Fruit fly (Drosophila melanogaster) Kc167 (cell line): Measurements from ENCODE around the gene Trmt112.

Experiments
- Myc ChIP-seq: fragments of >200 bp; optimal IDR thresholded peaks from 2 replicates; lab custom pipeline; 2017; ENCODE audit warnings: missing external identifiers
- Sin3A ChIP-seq: fragments of >200 bp; optimal IDR thresholded peaks from 2 replicates; lab custom pipeline; 2018; ENCODE audit warnings: missing external identifiers
- h ChIP-seq: fragments of >200 bp; optimal IDR thresholded peaks from 3 replicates; lab custom pipeline; 2018; ENCODE audit warnings: missing external identifiers
- insv ChIP-seq: fragments of >200 bp; optimal IDR thresholded peaks from 3 replicates; lab custom pipeline; 2018; ENCODE audit warnings: missing external identifiers
- psq ChIP-seq: fragments of >200 bp; optimal IDR thresholded peaks from 2 replicates; lab custom pipeline; 2017; ENCODE audit warnings: missing external identifiers
- ttk ChIP-seq: sonication (Bioruptor generic); optimal IDR thresholded peaks from 2 replicates; lab custom pipeline; 2017; ENCODE audit warnings: missing external identifiers

Trmt112 gene

DNA sequence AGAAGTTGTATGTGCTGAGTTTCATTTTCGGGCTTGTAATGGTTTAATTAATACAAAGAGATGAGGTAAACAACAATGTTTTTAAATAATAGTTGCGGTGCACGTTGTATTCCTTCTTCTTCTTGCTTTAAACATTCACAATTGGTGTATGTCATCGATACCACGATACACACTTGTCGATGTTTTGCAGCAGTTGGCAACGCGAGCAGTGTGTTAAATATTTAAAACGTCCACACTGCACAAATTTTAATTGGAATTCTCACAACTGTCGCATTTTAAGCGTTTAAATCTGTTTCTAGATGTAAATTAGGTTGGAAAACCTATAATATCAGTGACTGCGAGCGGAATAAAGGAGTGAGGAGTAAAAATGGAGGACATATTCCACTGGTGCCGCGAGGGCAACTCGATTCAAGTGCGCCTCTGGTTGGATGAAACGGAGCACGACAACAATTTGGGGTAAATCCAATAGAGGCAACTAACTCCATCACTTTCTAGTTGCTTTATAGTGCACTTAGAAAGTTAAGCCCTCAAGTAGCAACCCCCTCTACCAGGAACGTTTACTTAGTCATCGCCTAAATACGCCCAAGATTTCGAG lies at the start of gene Trmt112, which contains the start of gene Ilk:
TSS of gene Trmt112 (minus strand) at position 143 of the 595 bp plus-strand sequence.
TSS of gene Ilk (plus strand) at position 205 of the 595 bp plus-strand sequence.
- TF ChIP-seq ttk (lab: Kevin White, UChicago) (no peak), Sin3A (lab: Kevin White, UChicago) (no peak), psq (no peak), Myc (no peak), h (lab: Kevin White, UChicago) (no peak), insv (lab: Kevin White, UChicago) (no peak)

DNA sequence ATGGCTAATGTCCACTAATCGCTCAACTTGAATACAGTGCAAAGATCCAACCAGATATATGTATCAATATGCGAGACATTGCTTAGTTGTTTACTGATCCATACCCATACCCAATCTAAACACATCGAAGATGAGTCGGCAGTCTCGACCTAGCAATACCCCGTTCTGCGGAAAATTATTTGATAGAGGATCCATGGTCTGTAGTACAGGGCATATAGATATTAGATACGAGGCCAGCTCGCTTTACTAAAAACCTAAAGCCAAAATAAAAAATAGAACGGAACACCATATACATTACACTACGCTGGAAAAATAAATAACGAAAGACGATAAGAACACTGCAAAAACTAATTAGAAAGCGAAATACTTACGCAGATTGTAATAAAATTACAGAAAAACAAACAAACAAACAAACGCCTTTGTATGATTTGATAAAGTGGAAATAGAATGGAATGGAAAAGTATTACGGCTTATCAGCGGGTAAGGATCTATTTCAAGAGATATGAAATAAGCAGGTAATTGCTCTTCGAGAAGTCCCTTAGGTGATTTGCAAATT lies 49.5 kb upstream of the Trmt112 start:
- no peak for TF ChIP-seq Sin3A (lab: Kevin White, UChicago)
- TF ChIP-seq h (lab: Kevin White, UChicago) = no peak
- TF ChIP-seq insv (lab: Kevin White, UChicago) = no peak
- TF ChIP-seq Myc = no peak
- no peak for TF ChIP-seq psq
- no peak for TF ChIP-seq ttk (lab: Kevin White, UChicago)

DNA sequence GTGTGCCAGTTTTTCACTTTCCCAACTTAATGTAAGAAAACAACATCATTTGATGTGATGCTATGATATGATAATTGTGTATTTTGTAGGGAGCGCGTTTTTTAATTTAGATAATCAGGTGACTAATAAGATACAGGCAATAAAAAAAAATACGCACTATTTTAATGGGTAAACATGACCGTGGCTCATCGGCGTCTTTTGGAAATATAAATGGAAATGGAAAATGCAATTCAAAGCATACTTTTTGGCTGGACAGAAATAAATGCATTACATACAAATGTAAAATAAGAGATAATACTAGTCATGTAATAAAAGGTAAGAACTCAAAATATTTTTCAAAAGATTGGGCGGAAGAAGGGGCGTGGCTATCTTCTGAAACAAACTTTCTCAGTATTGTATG lies 45.8 kb upstream of the Trmt112 start:
- TF ChIP-seq psq (no peak), Myc (no peak), ttk (lab: Kevin White, UChicago) (no peak)

DNA sequence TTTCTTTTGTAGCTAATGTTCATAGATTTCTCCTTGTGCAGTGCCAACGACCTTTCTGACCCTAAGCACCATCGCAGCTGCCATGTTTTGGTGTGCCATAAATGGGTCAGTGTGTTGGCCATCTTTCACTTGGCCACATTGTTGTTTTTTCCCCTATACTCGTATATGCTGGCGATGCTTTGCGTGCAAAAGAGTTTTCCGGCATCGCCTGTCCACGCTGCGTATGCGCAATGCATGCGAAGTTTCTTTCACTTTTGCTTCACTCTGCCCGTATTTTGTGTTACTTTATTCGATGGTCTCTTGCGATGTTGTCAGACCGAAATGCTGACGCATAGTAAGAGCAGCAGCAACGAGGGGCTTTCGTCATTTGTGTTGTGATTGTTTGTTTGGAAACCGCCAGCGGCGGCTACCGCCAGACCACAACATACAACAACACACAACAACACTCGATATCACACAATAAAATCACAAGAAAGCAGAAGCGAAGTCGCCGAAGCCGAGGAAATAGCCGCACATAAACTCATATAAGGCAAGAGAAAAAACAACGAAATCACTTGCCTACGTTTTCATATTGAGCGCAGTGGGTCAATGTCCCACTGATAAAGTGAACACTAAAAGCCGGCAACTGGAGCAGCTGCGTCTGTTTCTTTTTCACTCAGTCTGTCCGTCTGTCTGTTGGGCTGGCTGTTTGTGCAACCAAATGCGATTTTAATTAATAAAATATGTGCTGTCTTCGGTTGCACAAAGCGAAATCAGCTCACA lies 44.9 kb upstream of the Trmt112 start:
- no peak for TF ChIP-seq ttk (lab: Kevin White, UChicago)

DNA sequence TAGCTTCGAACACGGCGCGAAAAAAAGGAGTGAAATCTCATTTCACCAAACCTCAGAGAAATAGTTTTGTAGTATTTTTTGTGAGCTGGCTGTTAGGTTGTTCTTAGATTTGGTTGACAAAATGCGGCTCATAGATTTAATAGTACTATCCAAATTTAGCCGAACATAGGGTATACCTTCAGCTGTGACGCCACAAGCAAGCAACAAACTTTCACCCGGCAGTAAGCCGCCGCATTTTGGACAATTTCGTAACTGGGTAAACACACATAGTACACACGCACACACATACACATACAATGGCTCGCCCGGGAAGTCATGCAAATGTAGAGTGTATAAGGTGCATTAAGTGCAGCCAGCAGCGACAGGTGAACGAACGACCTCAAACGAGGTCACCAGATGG lies 42.6 kb upstream of the Trmt112 start:
- no peak for TF ChIP-seq ttk (lab: Kevin White, UChicago)
- TF ChIP-seq psq = no peak
- TF ChIP-seq Myc = no peak
- no peak for TF ChIP-seq Sin3A (lab: Kevin White, UChicago)
- TF ChIP-seq insv (lab: Kevin White, UChicago) = no peak
- TF ChIP-seq h (lab: Kevin White, UChicago) = no peak

DNA sequence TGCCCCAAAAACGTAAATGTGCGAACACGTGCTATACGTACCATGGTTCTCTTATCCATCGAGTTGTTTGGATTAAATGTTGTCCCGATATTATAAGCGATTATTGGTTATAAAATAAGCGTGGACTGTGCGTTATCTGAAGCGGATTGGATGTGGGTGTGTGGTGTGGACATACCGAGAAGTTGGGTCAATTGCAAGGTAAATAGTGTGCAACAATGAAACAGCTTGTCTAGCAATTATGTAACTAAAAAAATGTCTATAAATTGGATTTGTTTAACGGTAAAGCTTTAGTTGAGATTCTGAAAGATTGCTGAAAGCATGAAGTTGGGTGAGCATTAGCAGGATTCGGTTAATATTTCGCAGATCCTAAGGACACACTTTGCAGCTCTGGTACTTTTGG lies 41.1 kb upstream of the Trmt112 start, which contains the start of gene CG43218:
TSS of gene CG43218 (plus strand) at position 290 of the 400 bp plus-strand sequence.
- TF ChIP-seq h (lab: Kevin White, UChicago) (no peak), Myc (no peak), psq (no peak), insv (lab: Kevin White, UChicago) (no peak), Sin3A (lab: Kevin White, UChicago) (no peak), ttk (lab: Kevin White, UChicago) (no peak)

- TF ChIP-seq ttk (lab: Kevin White, UChicago) = no peak
- TF ChIP-seq psq = no peak
- TF ChIP-seq insv (lab: Kevin White, UChicago) = no peak
- no peak for TF ChIP-seq Myc
- TF ChIP-seq Sin3A (lab: Kevin White, UChicago) = no peak
- no peak for TF ChIP-seq h (lab: Kevin White, UChicago)
These were observed 39.7 kb upstream of the Trmt112 start for dm6 chr3L:21256062-21257023.

dm6 chr3L:21254524-21254972 lies 37.9 kb upstream of the Trmt112 start:
- no peak for TF ChIP-seq ttk (lab: Kevin White, UChicago)
- TF ChIP-seq insv (lab: Kevin White, UChicago) = no peak
- no peak for TF ChIP-seq Myc
- TF ChIP-seq h (lab: Kevin White, UChicago) = no peak
- no peak for TF ChIP-seq psq
- no peak for TF ChIP-seq Sin3A (lab: Kevin White, UChicago)

DNA sequence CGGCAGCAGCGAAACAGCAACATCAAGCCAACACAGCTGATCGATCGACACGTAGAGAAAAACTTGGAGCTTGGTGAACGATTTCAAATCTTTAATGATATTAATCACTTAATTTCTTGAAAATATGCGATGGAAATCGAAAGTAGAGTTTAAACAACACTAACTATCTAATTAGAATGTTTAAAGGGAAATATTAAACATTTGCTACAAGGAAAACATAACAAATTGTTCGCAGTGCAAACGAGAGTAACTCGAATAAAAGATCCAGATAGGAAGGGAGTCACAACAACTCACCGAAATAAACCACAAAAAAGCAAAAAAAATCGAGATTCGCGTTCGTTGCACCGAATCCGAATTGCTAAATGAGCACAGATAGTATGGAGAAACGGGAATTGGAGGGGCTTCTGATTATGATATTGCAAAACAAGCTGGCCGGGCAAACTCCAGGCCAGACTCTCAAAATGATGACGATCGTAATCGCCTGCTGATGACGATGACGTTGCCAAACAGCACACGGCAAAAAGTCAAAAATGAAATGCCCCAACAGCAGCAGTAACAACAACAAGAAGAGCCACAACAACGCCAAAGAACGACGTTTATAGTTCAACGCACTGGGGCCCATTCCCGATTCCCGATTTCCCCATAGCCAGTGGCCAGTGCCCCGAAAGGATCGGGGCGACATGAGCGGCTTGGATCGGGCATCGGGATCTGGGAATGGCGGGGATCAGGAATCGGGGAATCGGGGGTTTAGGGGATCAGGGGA lies 37.3 kb upstream of the Trmt112 start:
- TF ChIP-seq Sin3A (lab: Kevin White, UChicago) (no peak), Myc (no peak), h (lab: Kevin White, UChicago) (no peak), ttk (lab: Kevin White, UChicago) (no peak), psq (no peak), insv (lab: Kevin White, UChicago) (no peak)

DNA sequence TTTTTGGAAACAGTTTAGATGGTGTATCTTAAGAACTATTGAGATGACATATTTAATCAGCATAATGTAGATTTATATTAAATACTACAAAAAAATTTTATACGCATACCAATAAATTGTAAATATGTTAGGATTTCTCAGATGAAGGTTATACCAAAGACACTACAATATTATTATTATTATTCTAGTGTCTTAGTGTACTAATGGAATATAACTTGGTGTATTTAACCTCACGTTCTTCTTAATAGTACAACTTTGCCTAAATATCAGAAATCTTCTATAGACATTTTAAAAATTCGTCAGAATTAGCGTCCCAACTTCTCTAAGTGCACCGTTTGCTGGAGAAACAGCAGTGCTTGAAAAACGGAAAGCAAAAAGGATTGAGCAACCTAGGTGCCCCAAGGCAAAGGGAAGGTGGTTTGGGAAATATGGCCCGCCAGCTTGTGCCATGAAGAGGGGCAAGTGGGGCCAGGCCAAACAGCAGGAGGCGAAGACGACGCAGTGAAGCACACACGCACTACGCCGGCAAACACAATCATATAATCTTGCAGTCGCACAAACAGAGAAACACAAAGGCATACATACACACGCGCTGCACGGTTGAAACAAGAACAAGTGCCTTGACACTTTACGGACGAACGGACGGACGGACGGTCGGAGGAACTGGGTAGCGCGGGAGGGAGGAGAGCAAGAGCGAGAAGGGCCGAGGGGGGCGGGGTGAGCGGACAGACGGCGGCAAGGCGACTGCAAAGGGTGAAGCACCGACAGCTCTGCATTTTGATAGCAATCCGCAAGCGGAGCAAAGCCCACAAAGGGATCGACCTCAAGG lies 36.5 kb upstream of the Trmt112 start:
- TF ChIP-seq Myc (no peak), Sin3A (lab: Kevin White, UChicago) (no peak), ttk (lab: Kevin White, UChicago) (no peak), psq (no peak), h (lab: Kevin White, UChicago) (no peak), insv (lab: Kevin White, UChicago) (no peak)
